Fruit fly (Drosophila melanogaster) Kc167 (cell line): ENCODE data around the gene Naa40.

Source experiments
- Myc ChIP-seq: fragments of >200 bp; optimal IDR thresholded peaks from 2 replicates; lab custom pipeline; 2017; ENCODE audit warnings: missing external identifiers
- h ChIP-seq: fragments of >200 bp; optimal IDR thresholded peaks from 3 replicates; lab custom pipeline; 2018; ENCODE audit warnings: missing external identifiers
- insv ChIP-seq: fragments of >200 bp; optimal IDR thresholded peaks from 3 replicates; lab custom pipeline; 2018; ENCODE audit warnings: missing external identifiers
- psq ChIP-seq: fragments of >200 bp; optimal IDR thresholded peaks from 2 replicates; lab custom pipeline; 2017; ENCODE audit warnings: missing external identifiers
- ttk ChIP-seq: sonication (Bioruptor generic); optimal IDR thresholded peaks from 2 replicates; lab custom pipeline; 2017; ENCODE audit warnings: missing external identifiers

DNA sequence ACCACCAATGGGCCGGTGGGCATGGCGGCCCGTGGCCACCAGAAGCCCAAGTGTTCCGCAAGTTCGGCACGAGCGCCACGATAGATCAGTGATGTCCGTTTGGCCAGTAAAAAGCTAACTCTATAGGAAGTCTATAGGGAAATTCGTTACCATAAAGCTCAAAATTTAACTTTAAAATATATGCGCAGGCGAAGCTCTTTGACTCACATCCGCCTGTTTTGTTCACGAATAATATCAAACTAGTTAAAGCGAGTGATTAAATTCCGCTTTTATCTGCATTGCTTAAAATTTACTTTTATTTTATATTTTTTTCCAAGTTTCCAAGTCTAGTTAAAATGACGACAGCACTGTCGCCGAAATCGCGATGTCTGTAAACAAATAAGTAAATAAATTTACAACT is 32.9 kb upstream of the Naa40 start:
- TF ChIP-seq ttk (lab: Kevin White, UChicago) (no peak), Myc (lab: Kevin White, UChicago) (no peak), h (lab: Kevin White, UChicago) (no peak), psq (lab: Kevin White, UChicago) (no peak), insv (lab: Kevin White, UChicago) (no peak)
